Worm (Caenorhabditis elegans) whole organism, young adult: ENCODE data around the gene vamp-7.

Experiments
- attf-5 ChIP-seq: fragments of 200-800 bp; sonication (Bioruptor generic); optimal IDR thresholded peaks from 2 replicates; lab custom pipeline; 2018; ENCODE audit warnings: mild to moderate bottlenecking, missing genetic modification characterization, missing compliant biosample characterization
- nfya-2 ChIP-seq: fragments of 200-800 bp; sonication (Bioruptor generic); IDR thresholded peaks from 2 replicates; pipeline ENCODE4 v1.3.6; 2022; ENCODE audit warnings: missing genetic modification reagents, missing genetic modification characterization, missing compliant biosample characterization
- pha-4 ChIP-seq: fragments of 150-350 bp; sonication (generic microtip); optimal IDR thresholded peaks from 2 replicates; lab custom pipeline; 2014; ENCODE audit warnings: missing biosample characterization, missing genetic modification reagents, missing genetic modification characterization
- snpc-1.1 ChIP-seq: sonication (generic microtip); optimal IDR thresholded peaks from 2 replicates; lab custom pipeline; 2017; ENCODE audit warnings: missing genetic modification characterization, mild to moderate bottlenecking, missing compliant biosample characterization, antibody characterized with exemption, moderate library complexity, missing genotype, missing genetic modification reagents; ENCODE audit not compliant: insufficient read depth

- TF ChIP-seq nfya-2 (no peak), pha-4 (tag; lab: Kevin White, UChicago) (no peak), snpc-1.1 (tag; lab: Kevin White, UChicago) (no peak), attf-5 (GFP tag; lab: Kevin White, UChicago) (no peak)
Observed at ce11 chrIV:2573122-2573521, 34.7 kb upstream of the vamp-7 start.
